Worm (Caenorhabditis elegans) whole organism, early embryonic: Measurements from ENCODE around the gene col-102.

Experiments
- ama-1 ChIP-seq: fragments of 150-350 bp; optimal IDR thresholded peaks from 2 replicates; lab custom pipeline; 2014
- ceh-13 ChIP-seq: fragments of 200-800 bp; sonication (Bioruptor generic); optimal IDR thresholded peaks from 2 replicates; lab custom pipeline; 2018; ENCODE audit warnings: mild to moderate bottlenecking, missing genetic modification characterization, missing compliant biosample characterization
- flt-1 ChIP-seq: fragments of 200-800 bp; sonication (Bioruptor generic); IDR thresholded peaks from 2 replicates; pipeline ENCODE4 v1.3.6; 2022; ENCODE audit warnings: missing genetic modification characterization, missing compliant biosample characterization
- hmbx-1 ChIP-seq: sonication (generic microtip); optimal IDR thresholded peaks from 2 replicates; lab custom pipeline; 2016; ENCODE audit warnings: mild to moderate bottlenecking, missing genetic modification characterization, missing compliant biosample characterization
- hmg-4 ChIP-seq: fragments of 200-800 bp; sonication (Bioruptor generic); optimal IDR thresholded peaks from 2 replicates; lab custom pipeline; 2018; ENCODE audit warnings: mild to moderate bottlenecking, missing genetic modification characterization, missing compliant biosample characterization
- pes-1 ChIP-seq: fragments of 200-800 bp; sonication (Bioruptor generic); IDR thresholded peaks from 2 replicates; pipeline ENCODE4 v1.3.6; 2022; ENCODE audit warnings: missing genetic modification reagents, missing genetic modification characterization, missing compliant biosample characterization
- tbx-37 ChIP-seq: fragments of 200-800 bp; sonication (Bioruptor generic); conservative IDR thresholded peaks from 2 replicates; pipeline ENCODE4 v1.3.6; 2022; ENCODE audit warnings: missing genetic modification reagents, missing genetic modification characterization, missing compliant biosample characterization
- tra-4 ChIP-seq: sonication (generic microtip); optimal IDR thresholded peaks from 2 replicates; lab custom pipeline; 2017; ENCODE audit warnings: missing genetic modification characterization, missing compliant biosample characterization

- TF ChIP-seq hmg-4 (GFP tag; lab: Kevin White, UChicago), result no peak
- TF ChIP-seq flt-1 (GFP tag; lab: Robert Waterston, UW), result no peak
- no peak for TF ChIP-seq hmbx-1 (tag; lab: Kevin White, UChicago)
- TF ChIP-seq ama-1 (lab: Kevin White, UChicago), result no peak
- no peak for TF ChIP-seq pes-1 (GFP tag; lab: Robert Waterston, UW)
- TF ChIP-seq ceh-13 (GFP tag; lab: Kevin White, UChicago), result no peak
- no peak for TF ChIP-seq tbx-37 (GFP tag; lab: Robert Waterston, UW)
- TF ChIP-seq tra-4 (tag; lab: Kevin White, UChicago), result no peak
These were observed 1.8 kb downstream of the col-102 start, which contains the start of gene inx-18 for ce11 chrIV:606055-606454.
